Worm (Caenorhabditis elegans): Measurements from ENCODE around the gene sec-24.2.

DNA sequence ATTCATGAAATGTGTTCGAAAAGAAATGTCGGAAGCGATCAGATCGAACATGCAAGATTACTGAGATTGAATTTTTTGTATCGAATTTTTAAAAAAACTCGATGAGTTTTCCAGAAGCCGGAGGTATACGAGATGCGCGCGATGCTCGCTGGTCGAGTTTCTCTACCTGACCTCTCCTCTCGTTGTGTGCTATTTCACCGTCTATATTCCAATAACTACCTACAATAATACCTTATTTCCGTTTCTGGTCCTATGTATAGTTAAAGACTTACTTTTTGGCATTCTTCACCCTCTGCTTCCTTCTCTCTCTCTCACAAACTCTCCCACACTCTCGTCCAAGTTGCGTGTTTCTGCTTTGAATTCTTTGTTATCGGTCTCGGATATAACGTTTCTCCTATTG, 10.7 kb upstream of the sec-24.2 start:
- no peak for TF ChIP-seq ceh-28 (tag; optimal IDR thresholded peaks at IDR 0.05)
- TF ChIP-seq mxl-3 (GFP tag; optimal IDR thresholded peaks at IDR 0.05) = no peak
- TF ChIP-seq nhr-237 (tag; optimal IDR thresholded peaks at IDR 0.05) = no peak
- TF ChIP-seq jun-1 (tag; optimal IDR thresholded peaks at IDR 0.05) = no peak
- TF ChIP-seq lin-15B (tag; optimal IDR thresholded peaks at IDR 0.05) = no peak
- TF ChIP-seq lin-39 (tag; optimal IDR thresholded peaks at IDR 0.05) = no peak
- TF ChIP-seq egl-27 (tag; optimal IDR thresholded peaks at IDR 0.05) = no peak
- no peak for TF ChIP-seq lin-1 (GFP tag; IDR thresholded peaks at IDR 0.05)
- TF ChIP-seq ztf-11 (tag; optimal IDR thresholded peaks at IDR 0.05) = no peak

All from whole organism, L4 larva.